Fruit fly (Drosophila melanogaster) whole organism, embryonic: ENCODE measurements around the gene Mkp3.

ENCODE experiments used
- BtbVII ChIP-seq: fragments of 200-800 bp; sonication (Bioruptor generic); optimal IDR thresholded peaks from 3 replicates; lab custom pipeline; 2017; ENCODE audit warnings: missing biosample characterization, mild to moderate bottlenecking, missing genetic modification characterization
- CG10274 ChIP-seq: fragments of 200-800 bp; sonication (Bioruptor generic); optimal IDR thresholded peaks from 3 replicates; lab custom pipeline; 2017; ENCODE audit warnings: missing biosample characterization, mild to moderate bottlenecking, missing genetic modification characterization
- CG15011 ChIP-seq: fragments of 200-800 bp; sonication (Bioruptor generic); optimal IDR thresholded peaks from 3 replicates; lab custom pipeline; 2018; ENCODE audit warnings: missing biosample characterization, mild to moderate bottlenecking, missing genetic modification characterization
- CG1602 ChIP-seq: fragments of 200-800 bp; sonication (Bioruptor generic); optimal IDR thresholded peaks from 3 replicates; lab custom pipeline; 2016; ENCODE audit warnings: missing biosample characterization, missing genetic modification characterization
- CG17829 ChIP-seq: fragments of 200-800 bp; optimal IDR thresholded peaks from 2 replicates; lab custom pipeline; 2019; ENCODE audit warnings: missing biosample characterization, mild to moderate bottlenecking, missing genetic modification characterization, moderate library complexity
- CG1832 ChIP-seq: fragments of 200-800 bp; sonication (Bioruptor generic); optimal IDR thresholded peaks from 2 replicates; lab custom pipeline; 2017; ENCODE audit warnings: missing biosample characterization, mild to moderate bottlenecking, missing genetic modification characterization, inconsistent platforms
- CG2889 ChIP-seq: fragments of 200-800 bp; sonication (Bioruptor generic); IDR thresholded peaks from 3 replicates; pipeline ENCODE4 v1.3.6; 2022; ENCODE audit warnings: missing biosample characterization, missing genetic modification characterization
- CG4707 ChIP-seq: fragments of 200-800 bp; sonication (Bioruptor generic); optimal IDR thresholded peaks from 2 replicates; lab custom pipeline; 2018; ENCODE audit warnings: missing biosample characterization, mild to moderate bottlenecking, missing genetic modification characterization, moderate library complexity
- CG4854 ChIP-seq: fragments of 200-800 bp; sonication (Bioruptor generic); optimal IDR thresholded peaks from 2 replicates; lab custom pipeline; 2016; ENCODE audit warnings: missing biosample characterization, missing genetic modification characterization, inconsistent platforms
- CG5180 ChIP-seq: fragments of 200-800 bp; sonication (Bioruptor generic); optimal IDR thresholded peaks from 3 replicates; lab custom pipeline; 2017; ENCODE audit warnings: missing biosample characterization, missing genetic modification characterization, mild to moderate bottlenecking, moderate library complexity, missing genetic modification reagents
- CG6689 ChIP-seq: fragments of 200-800 bp; sonication (Bioruptor generic); IDR thresholded peaks from 2 replicates; pipeline ENCODE4 v1.3.6; 2022; ENCODE audit warnings: missing biosample characterization, missing genetic modification characterization
- CG7271 ChIP-seq: fragments of 200-800 bp; sonication (Bioruptor generic); optimal IDR thresholded peaks from 2 replicates; lab custom pipeline; 2018; ENCODE audit warnings: missing biosample characterization, mild to moderate bottlenecking, missing genetic modification characterization, moderate library complexity
- D ChIP-seq, 2 experiments: fragments of 200-800 bp in 1 of 2; fragments of >200 bp in 1 of 2; sonication (Bioruptor generic) in 1 of 2; optimal IDR thresholded peaks; 2 replicates in 1 of 2; 3 replicates in 1 of 2; lab custom pipeline; 2017; ENCODE audit warnings: mild to moderate bottlenecking in 1 of 2, missing biosample characterization in 1 of 2, missing genetic modification characterization in 1 of 2, missing genetic modification reagents in 1 of 2
- Fer1 ChIP-seq: fragments of 200-800 bp; sonication (Bioruptor generic); optimal IDR thresholded peaks from 2 replicates; lab custom pipeline; 2017; ENCODE audit warnings: missing biosample characterization, mild to moderate bottlenecking, missing genetic modification characterization
- H15 ChIP-seq: fragments of 200-800 bp; sonication (Bioruptor generic); IDR thresholded peaks from 3 replicates; pipeline ENCODE4 v1.3.6; 2022; ENCODE audit warnings: missing biosample characterization, missing genetic modification characterization
- MBD-R2 ChIP-seq: fragments of 200-800 bp; sonication (Bioruptor generic); IDR thresholded peaks from 2 replicates; pipeline ENCODE4 v1.3.6; 2022; ENCODE audit warnings: missing biosample characterization, missing genetic modification characterization
- MESR4 ChIP-seq: fragments of 200-800 bp; sonication (Bioruptor generic); optimal IDR thresholded peaks from 2 replicates; lab custom pipeline; 2018; ENCODE audit warnings: missing biosample characterization, mild to moderate bottlenecking, missing genetic modification characterization, moderate library complexity
- Meics ChIP-seq: fragments of 200-800 bp; sonication (Bioruptor generic); optimal IDR thresholded peaks from 2 replicates; lab custom pipeline; 2017; ENCODE audit warnings: missing biosample characterization, mild to moderate bottlenecking, missing genetic modification characterization
- NK7.1 ChIP-seq: fragments of 200-800 bp; sonication (Bioruptor generic); optimal IDR thresholded peaks from 3 replicates; lab custom pipeline; 2016; ENCODE audit warnings: missing biosample characterization, missing genetic modification characterization
- Neu2 ChIP-seq: fragments of 200-800 bp; sonication (Bioruptor generic); optimal IDR thresholded peaks from 3 replicates; lab custom pipeline; 2016; ENCODE audit warnings: missing biosample characterization, missing genetic modification characterization, borderline replicate concordance
- Nf-YC ChIP-seq: fragments of 200-800 bp; optimal IDR thresholded peaks from 3 replicates; lab custom pipeline; 2019; ENCODE audit warnings: missing biosample characterization, mild to moderate bottlenecking, missing genetic modification characterization, moderate library complexity
- Opbp ChIP-seq: fragments of 200-800 bp; sonication (Bioruptor generic); IDR thresholded peaks from 3 replicates; pipeline ENCODE4 v1.3.6; 2022; ENCODE audit warnings: missing biosample characterization, missing genetic modification characterization; ENCODE audit not compliant: partially characterized antibody
- Pdp1 ChIP-seq, 2 experiments: fragments of 200-800 bp; sonication (Bioruptor generic); optimal IDR thresholded peaks; 3 replicates each; lab custom pipeline; 2016; ENCODE audit warnings: missing biosample characterization in 2 of 2, missing genetic modification characterization in 2 of 2, mild to moderate bottlenecking in 1 of 2, moderate library complexity in 1 of 2
- Rfx ChIP-seq: fragments of 200-800 bp; sonication (Bioruptor generic); IDR thresholded peaks from 2 replicates; pipeline ENCODE4 v1.3.6; 2022; ENCODE audit warnings: missing biosample characterization, missing genetic modification characterization
- Sin3A ChIP-seq: fragments of >200 bp; optimal IDR thresholded peaks from 2 replicates; lab custom pipeline; 2018
- Stat92E ChIP-seq, 3 experiments: fragments of >200 bp in 2 of 3; fragments of 200-800 bp in 1 of 3; sonication (Bioruptor generic) in 1 of 3; optimal IDR thresholded peaks; 2 replicates each; lab custom pipeline; 2017 to 2019; ENCODE audit warnings: missing biosample characterization in 3 of 3, missing genetic modification characterization in 3 of 3, mild to moderate bottlenecking in 1 of 3, moderate library complexity in 1 of 3
- aop ChIP-seq: fragments of 200-800 bp; sonication (Bioruptor generic); IDR thresholded peaks from 2 replicates; pipeline ENCODE4 v1.3.6; 2022; ENCODE audit warnings: missing biosample characterization, missing genetic modification characterization
- ara ChIP-seq: fragments of 200-800 bp; sonication (Bioruptor generic); IDR thresholded peaks from 2 replicates; pipeline ENCODE4 v1.3.6; 2022; ENCODE audit warnings: missing biosample characterization, missing genetic modification characterization
- bowl ChIP-seq: fragments of 200-800 bp; sonication (Bioruptor generic); IDR thresholded peaks from 2 replicates; pipeline ENCODE4 v1.3.6; 2022; ENCODE audit warnings: missing biosample characterization, missing genetic modification characterization
- cas ChIP-seq: fragments of 200-800 bp; sonication (Bioruptor generic); IDR thresholded peaks from 2 replicates; pipeline ENCODE4 v1.3.6; 2022; ENCODE audit warnings: missing biosample characterization, missing genetic modification characterization
- cato ChIP-seq: fragments of 200-800 bp; sonication (Bioruptor generic); optimal IDR thresholded peaks from 2 replicates; lab custom pipeline; 2016; ENCODE audit warnings: missing biosample characterization, missing genetic modification characterization, borderline replicate concordance
- caup ChIP-seq: fragments of 200-800 bp; sonication (Bioruptor generic); optimal IDR thresholded peaks from 3 replicates; lab custom pipeline; 2017; ENCODE audit warnings: missing biosample characterization, mild to moderate bottlenecking, missing genetic modification characterization, moderate library complexity; ENCODE audit not compliant: severe bottlenecking
- chinmo ChIP-seq: fragments of 200-800 bp; sonication (Bioruptor generic); IDR thresholded peaks from 4 replicates; pipeline ENCODE4 v1.3.6; 2022; ENCODE audit warnings: missing biosample characterization, missing genetic modification characterization; ENCODE audit not compliant: partially characterized antibody
- corto ChIP-seq: fragments of 200-800 bp; sonication (Bioruptor generic); optimal IDR thresholded peaks from 2 replicates; lab custom pipeline; 2016; ENCODE audit warnings: missing biosample characterization, mild to moderate bottlenecking, missing genetic modification characterization, moderate library complexity
- crc ChIP-seq: fragments of 200-800 bp; sonication (Bioruptor generic); optimal IDR thresholded peaks from 2 replicates; lab custom pipeline; 2016; ENCODE audit warnings: missing biosample characterization, missing genetic modification characterization
- ems ChIP-seq: fragments of 200-800 bp; sonication (Bioruptor generic); optimal IDR thresholded peaks from 3 replicates; lab custom pipeline; 2016; ENCODE audit warnings: missing biosample characterization, missing genetic modification characterization
- fd102C ChIP-seq: fragments of 200-800 bp; sonication (Bioruptor generic); optimal IDR thresholded peaks from 2 replicates; lab custom pipeline; 2018; ENCODE audit warnings: missing biosample characterization, mild to moderate bottlenecking, missing genetic modification characterization, moderate library complexity
- gcm ChIP-seq: fragments of 200-800 bp; sonication (Bioruptor generic); optimal IDR thresholded peaks from 2 replicates; lab custom pipeline; 2019; ENCODE audit warnings: missing biosample characterization, mild to moderate bottlenecking, missing genetic modification characterization, moderate library complexity
- gsb-n ChIP-seq: fragments of 200-800 bp; sonication (Bioruptor generic); optimal IDR thresholded peaks from 3 replicates; lab custom pipeline; 2018; ENCODE audit warnings: missing biosample characterization, mild to moderate bottlenecking, missing genetic modification characterization
- klu ChIP-seq: fragments of 200-800 bp; sonication (Bioruptor generic); IDR thresholded peaks from 2 replicates; pipeline ENCODE4 v1.3.6; 2022; ENCODE audit warnings: missing biosample characterization, missing genetic modification characterization
- lbe ChIP-seq: fragments of 200-800 bp; sonication (Bioruptor generic); optimal IDR thresholded peaks from 2 replicates; lab custom pipeline; 2016; ENCODE audit warnings: missing biosample characterization, mild to moderate bottlenecking, missing genetic modification characterization
- org-1 ChIP-seq: fragments of 200-800 bp; sonication (Bioruptor generic); optimal IDR thresholded peaks from 2 replicates; lab custom pipeline; 2017; ENCODE audit warnings: missing biosample characterization, missing genetic modification characterization
- pb ChIP-seq: fragments of 200-800 bp; sonication (Bioruptor generic); optimal IDR thresholded peaks from 3 replicates; lab custom pipeline; 2016; ENCODE audit warnings: missing biosample characterization, missing genetic modification characterization
- peb ChIP-seq: fragments of 200-800 bp; sonication (Bioruptor generic); IDR thresholded peaks from 2 replicates; pipeline ENCODE4 v1.3.6; 2022; ENCODE audit warnings: missing biosample characterization, missing genetic modification characterization
- repo ChIP-seq: fragments of 200-800 bp; sonication (Bioruptor generic); optimal IDR thresholded peaks from 2 replicates; lab custom pipeline; 2016; ENCODE audit warnings: missing biosample characterization, missing genetic modification characterization
- sd ChIP-seq: fragments of 200-800 bp; sonication (Bioruptor generic); optimal IDR thresholded peaks from 3 replicates; lab custom pipeline; 2018; ENCODE audit warnings: missing biosample characterization, mild to moderate bottlenecking, missing genetic modification characterization, moderate library complexity
- stwl ChIP-seq: fragments of 200-800 bp; sonication (Bioruptor generic); optimal IDR thresholded peaks from 3 replicates; lab custom pipeline; 2018; ENCODE audit warnings: missing biosample characterization, mild to moderate bottlenecking, missing genetic modification characterization, moderate library complexity
- wdn ChIP-seq: fragments of 200-800 bp; sonication (Bioruptor generic); IDR thresholded peaks from 2 replicates; pipeline ENCODE4 v1.3.6; 2022; ENCODE audit warnings: missing biosample characterization, missing genetic modification characterization
- zfh1 ChIP-seq: fragments of 200-800 bp; sonication (Bioruptor generic); IDR thresholded peaks from 3 replicates; pipeline ENCODE4 v1.3.6; 2022; ENCODE audit warnings: missing biosample characterization, missing genetic modification characterization

The Mkp3 gene

dm6 chr3L:19033154-19033811, 52.9 kb downstream of the Mkp3 start (continued):
- TF ChIP-seq gcm (GFP tag; lab: Kevin White, UChicago), result peak; percentile 75
- TF ChIP-seq peb (GFP tag; lab: Robert Waterston, UW), result 0 out of 2 replicates have a peak, but pooled peaks have one; percentile 45
- no peak for TF ChIP-seq CG2889 (GFP tag; lab: Robert Waterston, UW)
- no peak for TF ChIP-seq Rfx (GFP tag; lab: Robert Waterston, UW)
- peak; percentile 24 for TF ChIP-seq cato (GFP tag; lab: Kevin White, UChicago)
- no peak for TF ChIP-seq ems
- no peak for TF ChIP-seq chinmo
- TF ChIP-seq Fer1 (GFP tag; lab: Kevin White, UChicago), result peak; percentile 3
- peak; percentile 16 for TF ChIP-seq CG15011 (GFP tag; lab: Kevin White, UChicago)
- no peak for TF ChIP-seq H15 (GFP tag; lab: Robert Waterston, UW)
- TF ChIP-seq corto (GFP tag; lab: Kevin White, UChicago), result peak; percentile 43
- TF ChIP-seq CG5180 (GFP tag; lab: Kevin White, UChicago), result no peak
- TF ChIP-seq stwl (tag; lab: Kevin White, UChicago), result no peak
- TF ChIP-seq Opbp (GFP tag; lab: Robert Waterston, UW), result no peak
- peak; percentile 91 for TF ChIP-seq ara (GFP tag; lab: Robert Waterston, UW)
- no peak for TF ChIP-seq bowl
- no peak for TF ChIP-seq MESR4 (GFP tag; lab: Kevin White, UChicago)
- TF ChIP-seq BtbVII (GFP tag; lab: Kevin White, UChicago), result peak; percentile 27
- peak in 1 of 3 experiments; percentile 67 for TF ChIP-seq Stat92E (GFP tag; optimal IDR thresholded peaks at IDR 0.05; lab: Kevin White, UChicago)
- peak; percentile 56 for TF ChIP-seq D (optimal IDR thresholded peaks at IDR 0.05; lab: Kevin White, UChicago)
- peak; percentile 73 for TF ChIP-seq D (GFP tag; optimal IDR thresholded peaks at IDR 0.05; lab: Kevin White, UChicago)
- TF ChIP-seq Nf-YC (tag; lab: Kevin White, UChicago), result no peak
- peak; percentile 24 for TF ChIP-seq caup (GFP tag; lab: Kevin White, UChicago)
- TF ChIP-seq org-1 (GFP tag; lab: Kevin White, UChicago), result peak; percentile 31
- TF ChIP-seq NK7.1 (GFP tag; lab: Kevin White, UChicago), result no peak
- peak; percentile 93 for TF ChIP-seq CG17829 (tag; lab: Kevin White, UChicago)
- TF ChIP-seq crc (GFP tag; lab: Kevin White, UChicago), result no peak
- TF ChIP-seq Meics (GFP tag; lab: Kevin White, UChicago), result no peak
- peak; percentile 89 for TF ChIP-seq zfh1 (GFP tag; lab: Robert Waterston, UW)
- TF ChIP-seq CG4707, result peak; percentile 37
- peak; percentile 87 for TF ChIP-seq fd102C (GFP tag; lab: Kevin White, UChicago)
- no peak for TF ChIP-seq cas (GFP tag; lab: Robert Waterston, UW)
- peak; percentile 86 for TF ChIP-seq gsb-n (tag; lab: Kevin White, UChicago)
- TF ChIP-seq aop (GFP tag; lab: Robert Waterston, UW), result no peak
- TF ChIP-seq Pdp1 (GFP tag; optimal IDR thresholded peaks at IDR 0.05; lab: Kevin White, UChicago), result no peak
- peak; percentile 83 for TF ChIP-seq CG7271 (tag; lab: Kevin White, UChicago)
- TF ChIP-seq CG1832, result no peak
- no peak for TF ChIP-seq wdn
- no peak for TF ChIP-seq klu (GFP tag; lab: Robert Waterston, UW)
- TF ChIP-seq pb, result no peak
- peak; percentile 66 for TF ChIP-seq CG1602 (GFP tag; lab: Kevin White, UChicago)
- TF ChIP-seq CG10274 (GFP tag; lab: Kevin White, UChicago), result peak; percentile 11
- TF ChIP-seq Neu2 (GFP tag; lab: Kevin White, UChicago), result no peak
- TF ChIP-seq repo, result no peak
- TF ChIP-seq sd (tag; lab: Kevin White, UChicago), result no peak
- no peak for TF ChIP-seq Sin3A (lab: Kevin White, UChicago)
- TF ChIP-seq CG6689, result peak; percentile 84
- no peak for TF ChIP-seq CG4854 (GFP tag; lab: Kevin White, UChicago)
- TF ChIP-seq MBD-R2 (GFP tag; lab: Robert Waterston, UW), result no peak
- peak; percentile 53 for TF ChIP-seq lbe (GFP tag; lab: Kevin White, UChicago)
